Fruit fly (Drosophila melanogaster) whole organism, embryonic: Measurements from ENCODE around the gene CG11168.

ENCODE experiments used
- Adf1 ChIP-seq: fragments of 200-800 bp; sonication (Bioruptor generic); IDR thresholded peaks from 2 replicates; pipeline ENCODE4 v1.3.6; 2022; ENCODE audit warnings: missing biosample characterization, missing genetic modification characterization
- CG10267 ChIP-seq: fragments of 200-800 bp; sonication (Bioruptor generic); optimal IDR thresholded peaks from 2 replicates; lab custom pipeline; 2018; ENCODE audit warnings: missing biosample characterization, mild to moderate bottlenecking, missing genetic modification characterization, moderate library complexity
- CG10366 ChIP-seq: fragments of 200-800 bp; sonication (Bioruptor generic); IDR thresholded peaks from 2 replicates; pipeline ENCODE4 v1.3.6; 2022; ENCODE audit warnings: missing biosample characterization, missing genetic modification characterization
- CG10654 ChIP-seq: fragments of 200-800 bp; sonication (Bioruptor generic); optimal IDR thresholded peaks from 2 replicates; lab custom pipeline; 2016; ENCODE audit warnings: missing biosample characterization, missing genetic modification characterization
- CG12391 ChIP-seq: fragments of 200-800 bp; sonication (Bioruptor generic); optimal IDR thresholded peaks from 3 replicates; lab custom pipeline; 2018; ENCODE audit warnings: missing biosample characterization, mild to moderate bottlenecking, missing genetic modification characterization, moderate library complexity
- CG13424 ChIP-seq: fragments of 200-800 bp; sonication (Bioruptor generic); optimal IDR thresholded peaks from 2 replicates; lab custom pipeline; 2019; ENCODE audit warnings: missing biosample characterization, mild to moderate bottlenecking, missing genetic modification characterization, moderate library complexity
- CG15514 ChIP-seq: fragments of 200-800 bp; sonication (Bioruptor generic); optimal IDR thresholded peaks from 3 replicates; lab custom pipeline; 2017; ENCODE audit warnings: missing biosample characterization, missing genetic modification characterization, mild to moderate bottlenecking, moderate library complexity, missing genetic modification reagents
- CG15601 ChIP-seq: fragments of 200-800 bp; sonication (Bioruptor generic); optimal IDR thresholded peaks from 3 replicates; lab custom pipeline; 2019; ENCODE audit warnings: missing biosample characterization, mild to moderate bottlenecking, missing genetic modification characterization, moderate library complexity
- CG15696 ChIP-seq: fragments of 200-800 bp; sonication (Bioruptor generic); optimal IDR thresholded peaks from 2 replicates; lab custom pipeline; 2019; ENCODE audit warnings: missing biosample characterization, mild to moderate bottlenecking, missing genetic modification characterization, moderate library complexity
- CG16815 ChIP-seq: fragments of 200-800 bp; sonication (Bioruptor generic); optimal IDR thresholded peaks from 3 replicates; lab custom pipeline; 2017; ENCODE audit warnings: missing biosample characterization, mild to moderate bottlenecking, missing genetic modification characterization
- CG18011 ChIP-seq: fragments of 200-800 bp; sonication (Bioruptor generic); optimal IDR thresholded peaks from 2 replicates; lab custom pipeline; 2017; ENCODE audit warnings: missing biosample characterization, missing genetic modification characterization, mild to moderate bottlenecking, moderate library complexity, missing genotype
- CG31441 ChIP-seq: fragments of 200-800 bp; sonication (Bioruptor generic); IDR thresholded peaks from 2 replicates; pipeline ENCODE4 v1.3.6; 2022; ENCODE audit warnings: missing biosample characterization, missing genetic modification characterization
- CG34422 ChIP-seq: fragments of 200-800 bp; sonication (Bioruptor generic); IDR thresholded peaks from 3 replicates; pipeline ENCODE4 v1.3.6; 2022; ENCODE audit warnings: missing biosample characterization, missing genetic modification characterization
- CG3995 ChIP-seq: fragments of 200-800 bp; sonication (Bioruptor generic); optimal IDR thresholded peaks from 3 replicates; lab custom pipeline; 2016; ENCODE audit warnings: missing biosample characterization, missing genetic modification characterization
- CG4617 ChIP-seq: fragments of 200-800 bp; sonication (Bioruptor generic); optimal IDR thresholded peaks from 3 replicates; lab custom pipeline; 2016; ENCODE audit warnings: missing biosample characterization, missing genetic modification characterization, borderline replicate concordance
- CG6689 ChIP-seq: fragments of 200-800 bp; sonication (Bioruptor generic); IDR thresholded peaks from 2 replicates; pipeline ENCODE4 v1.3.6; 2022; ENCODE audit warnings: missing biosample characterization, missing genetic modification characterization
- CG8478 ChIP-seq: fragments of >200 bp; optimal IDR thresholded peaks from 2 replicates; lab custom pipeline; 2018
- CG9437 ChIP-seq: fragments of 200-800 bp; sonication (Bioruptor generic); optimal IDR thresholded peaks from 2 replicates; lab custom pipeline; 2018; ENCODE audit warnings: missing biosample characterization, mild to moderate bottlenecking, missing genetic modification characterization
- CG9876 ChIP-seq: fragments of 200-800 bp; sonication (Bioruptor generic); optimal IDR thresholded peaks from 2 replicates; lab custom pipeline; 2016; ENCODE audit warnings: missing biosample characterization, missing genetic modification characterization
- Chrac-16 ChIP-seq: fragments of 200-800 bp; sonication (Bioruptor generic); optimal IDR thresholded peaks from 3 replicates; lab custom pipeline; 2016; ENCODE audit warnings: missing biosample characterization, missing genetic modification characterization
- Dek ChIP-seq: fragments of 200-800 bp; sonication (Bioruptor generic); optimal IDR thresholded peaks from 3 replicates; lab custom pipeline; 2019; ENCODE audit warnings: missing biosample characterization, mild to moderate bottlenecking, missing genetic modification characterization, moderate library complexity
- Ets97D ChIP-seq: fragments of 200-800 bp; sonication (Bioruptor generic); optimal IDR thresholded peaks from 3 replicates; lab custom pipeline; 2016; ENCODE audit warnings: missing biosample characterization, missing genetic modification characterization
- HmgD ChIP-seq: fragments of 200-800 bp; sonication (Bioruptor generic); optimal IDR thresholded peaks from 3 replicates; lab custom pipeline; 2016; ENCODE audit warnings: missing biosample characterization, missing genetic modification characterization
- MBD-R2 ChIP-seq: fragments of 200-800 bp; sonication (Bioruptor generic); IDR thresholded peaks from 2 replicates; pipeline ENCODE4 v1.3.6; 2022; ENCODE audit warnings: missing biosample characterization, missing genetic modification characterization
- Med ChIP-seq: fragments of 200-800 bp; sonication (Bioruptor generic); peaks from one replicate; lab custom pipeline; 2016; ENCODE audit warnings: missing biosample characterization, missing genetic modification characterization, mild to moderate bottlenecking, inconsistent platforms, moderate library complexity
- NFAT ChIP-seq: fragments of 200-800 bp; sonication (Bioruptor generic); IDR thresholded peaks from 2 replicates; pipeline ENCODE4 v1.3.6; 2022; ENCODE audit warnings: missing biosample characterization, missing genetic modification characterization
- Pdp1 ChIP-seq, 2 experiments: fragments of 200-800 bp; sonication (Bioruptor generic); optimal IDR thresholded peaks; 3 replicates each; lab custom pipeline; 2016; ENCODE audit warnings: missing biosample characterization in 2 of 2, missing genetic modification characterization in 2 of 2, mild to moderate bottlenecking in 1 of 2, moderate library complexity in 1 of 2
- Poxn ChIP-seq: fragments of 200-800 bp; sonication (Bioruptor generic); IDR thresholded peaks from 2 replicates; pipeline ENCODE4 v1.3.6; 2022; ENCODE audit warnings: missing biosample characterization, missing genetic modification characterization
- Sry-β ChIP-seq: fragments of 200-800 bp; sonication (Bioruptor generic); optimal IDR thresholded peaks from 2 replicates; lab custom pipeline; 2018; ENCODE audit warnings: missing biosample characterization, mild to moderate bottlenecking, missing genetic modification characterization, moderate library complexity
- Vsx1 ChIP-seq: fragments of 200-800 bp; sonication (Bioruptor generic); optimal IDR thresholded peaks from 2 replicates; lab custom pipeline; 2017; ENCODE audit warnings: missing biosample characterization, mild to moderate bottlenecking, missing genetic modification characterization, missing genetic modification reagents
- amos ChIP-seq: fragments of 200-800 bp; sonication (Bioruptor generic); IDR thresholded peaks from 2 replicates; pipeline ENCODE4 v1.3.6; 2022; ENCODE audit warnings: missing biosample characterization, missing genetic modification characterization; ENCODE audit not compliant: partially characterized antibody
- bigmax ChIP-seq: fragments of 200-800 bp; sonication (Bioruptor generic); optimal IDR thresholded peaks from 2 replicates; lab custom pipeline; 2018; ENCODE audit warnings: missing biosample characterization, mild to moderate bottlenecking, missing genetic modification characterization
- chm ChIP-seq: fragments of 200-800 bp; sonication (Bioruptor generic); IDR thresholded peaks from 2 replicates; pipeline ENCODE4 v1.3.6; 2022; ENCODE audit warnings: missing biosample characterization, missing genetic modification characterization
- crp ChIP-seq, 2 experiments: fragments of 200-800 bp; sonication (Bioruptor generic); optimal IDR thresholded peaks; 2 replicates in 1 of 2; 3 replicates in 1 of 2; lab custom pipeline; 2017; ENCODE audit warnings: missing biosample characterization in 2 of 2, missing genetic modification characterization in 2 of 2, mild to moderate bottlenecking in 1 of 2, moderate library complexity in 1 of 2
- exex ChIP-seq: fragments of 200-800 bp; sonication (Bioruptor generic); optimal IDR thresholded peaks from 4 replicates; lab custom pipeline; 2018; ENCODE audit warnings: missing biosample characterization, mild to moderate bottlenecking, missing genetic modification characterization, moderate library complexity
- gfzf ChIP-seq: fragments of 200-800 bp; sonication (Bioruptor generic); optimal IDR thresholded peaks from 2 replicates; lab custom pipeline; 2016; ENCODE audit warnings: missing biosample characterization, mild to moderate bottlenecking, missing genetic modification characterization, moderate library complexity
- hb ChIP-seq: fragments of 200-800 bp; sonication (Bioruptor generic); IDR thresholded peaks from 3 replicates; pipeline ENCODE4 v1.3.6; 2022; ENCODE audit warnings: missing biosample characterization, missing genetic modification characterization; ENCODE audit not compliant: partially characterized antibody
- lov ChIP-seq, 2 experiments: fragments of 200-800 bp in 1 of 2; fragments of >200 bp in 1 of 2; sonication (Bioruptor generic) in 1 of 2; IDR thresholded peaks in 1 of 2; optimal IDR thresholded peaks in 1 of 2; 2 replicates in 1 of 2; 3 replicates in 1 of 2; pipeline versions ENCODE4 v1.3.6 to Lab custom; 2017 to 2022; ENCODE audit warnings: missing biosample characterization in 1 of 2, missing genetic modification characterization in 1 of 2
- nau ChIP-seq: fragments of 200-800 bp; sonication (Bioruptor generic); optimal IDR thresholded peaks from 3 replicates; lab custom pipeline; 2017; ENCODE audit warnings: missing biosample characterization, mild to moderate bottlenecking, missing genetic modification characterization, missing genetic modification reagents
- pum ChIP-seq: fragments of 200-800 bp; sonication (Bioruptor generic); optimal IDR thresholded peaks from 2 replicates; lab custom pipeline; 2016; ENCODE audit warnings: missing biosample characterization, missing genetic modification characterization
- pzg ChIP-seq: fragments of 200-800 bp; sonication (Bioruptor generic); optimal IDR thresholded peaks from 3 replicates; lab custom pipeline; 2018; ENCODE audit warnings: missing biosample characterization, mild to moderate bottlenecking, missing genetic modification characterization, moderate library complexity
- row ChIP-seq: fragments of 200-800 bp; sonication (Bioruptor generic); IDR thresholded peaks from 3 replicates; pipeline ENCODE4 v1.3.6; 2022; ENCODE audit warnings: missing biosample characterization, missing genetic modification characterization
- scrt ChIP-seq: fragments of 200-800 bp; sonication (Bioruptor generic); optimal IDR thresholded peaks from 2 replicates; lab custom pipeline; 2018; ENCODE audit warnings: missing biosample characterization, mild to moderate bottlenecking, missing genetic modification characterization, moderate library complexity
- stwl ChIP-seq: fragments of 200-800 bp; sonication (Bioruptor generic); optimal IDR thresholded peaks from 3 replicates; lab custom pipeline; 2018; ENCODE audit warnings: missing biosample characterization, mild to moderate bottlenecking, missing genetic modification characterization, moderate library complexity

Gene CG11168

dm6 chr3R:24924916-24925315 is 7.0 kb downstream of the CG11168 start, which contains the start of gene Trf4-2:
Gene Trf4-2 (plus strand): TSS chr3R:24925216.
- TF ChIP-seq gfzf (GFP tag; lab: Kevin White, UChicago), result peak; percentile 6
- no peak for TF ChIP-seq HmgD
- peak; percentile 67 for TF ChIP-seq stwl (tag; lab: Kevin White, UChicago)
- peak; percentile 13 for TF ChIP-seq CG10267 (tag; lab: Kevin White, UChicago)
- TF ChIP-seq, all 482 proteins: peak for 3

dm6 chr3R:24926752-24927320 is 8.9 kb downstream of the CG11168 start:
- TF ChIP-seq CG3995 (GFP tag; lab: Kevin White, UChicago), result peak; percentile 94
- no peak for TF ChIP-seq CG10366 (GFP tag; lab: Robert Waterston, UW)
- TF ChIP-seq exex (tag; lab: Kevin White, UChicago), result peak; percentile 9
- TF ChIP-seq Vsx1, result peak; percentile 80
- peak; percentile 45 for TF ChIP-seq Sry-β
- no peak for TF ChIP-seq nau
- TF ChIP-seq CG18011 (GFP tag; lab: Kevin White, UChicago), result peak; percentile 82
- TF ChIP-seq CG31441 (GFP tag; lab: Robert Waterston, UW), result peak; percentile 43

DNA sequence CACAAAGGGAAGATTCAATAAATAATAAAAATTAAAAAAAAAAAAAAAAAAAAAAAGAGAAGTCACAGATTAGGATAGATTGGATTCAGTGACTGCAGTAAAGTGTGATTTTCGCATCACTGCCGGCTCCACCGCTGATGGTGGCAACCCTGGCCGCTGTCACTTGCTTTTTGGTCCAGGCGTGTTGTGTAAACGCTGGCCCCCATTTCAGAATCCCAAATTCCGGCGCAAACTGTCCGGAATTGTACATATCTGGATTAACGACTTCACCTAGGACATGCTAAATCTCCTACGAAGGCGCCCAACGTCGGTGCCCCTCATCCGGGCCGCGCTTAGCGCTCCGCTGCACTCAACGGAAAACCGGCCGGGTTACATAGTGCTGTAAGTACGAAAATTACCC is 13.9 kb downstream of the CG11168 start, which contains the start of gene CG11771:
TSS of gene CG11771 (plus strand) at position 155 of the 400 bp plus-strand sequence.
- TF ChIP-seq CG18011 (GFP tag; lab: Kevin White, UChicago) (no peak), CG10267 (tag; lab: Kevin White, UChicago) (no peak), Pdp1 (GFP tag; optimal IDR thresholded peaks at IDR 0.05; lab: Kevin White, UChicago) (peak in 1 of 2 experiments; percentile 95), lov (optimal IDR thresholded peaks at IDR 0.05; lab: Kevin White, UChicago) (no peak), lov (GFP tag; IDR thresholded peaks at IDR 0.05; lab: Robert Waterston, UW) (0 out of 3 replicates have a peak, but pooled peaks have one; percentile 8), chm (GFP tag; lab: Robert Waterston, UW) (no peak), CG15601 (tag; lab: Kevin White, UChicago) (no peak), CG13424 (tag; lab: Kevin White, UChicago) (no peak), CG8478 (lab: Kevin White, UChicago) (no peak), CG15696 (no peak), Dek (tag; lab: Kevin White, UChicago) (no peak), NFAT (GFP tag; lab: Robert Waterston, UW) (peak; percentile 10; the same call in 1 of the 2 replicates), bigmax (no peak), CG15514 (peak; percentile 24), amos (GFP tag; lab: Robert Waterston, UW) (no peak), pum (GFP tag; lab: Kevin White, UChicago) (no peak), Poxn (GFP tag; lab: Robert Waterston, UW) (no peak), CG34422 (GFP tag; lab: Robert Waterston, UW) (peak; percentile 37; the same call in 1 of the 3 replicates), scrt (GFP tag; lab: Kevin White, UChicago) (no peak), MBD-R2 (peak; percentile 89), hb (GFP tag; lab: Robert Waterston, UW) (no peak), pzg (GFP tag; lab: Kevin White, UChicago) (peak; percentile 29), CG6689 (GFP tag; lab: Robert Waterston, UW) (no peak), CG10654 (GFP tag; lab: Kevin White, UChicago) (no peak), CG3995 (GFP tag; lab: Kevin White, UChicago) (peak; percentile 97), Med (GFP tag; lab: Kevin White, UChicago) (peak; percentile 58), Adf1 (no peak), CG16815 (no peak), Ets97D (GFP tag; lab: Kevin White, UChicago) (no peak), Chrac-16 (GFP tag; lab: Kevin White, UChicago) (no peak), crp (GFP tag; optimal IDR thresholded peaks at IDR 0.05; lab: Kevin White, UChicago) (no peak), CG4617 (GFP tag; lab: Kevin White, UChicago) (peak; percentile 32), CG12391 (tag; lab: Kevin White, UChicago) (no peak), CG9437 (GFP tag; lab: Kevin White, UChicago) (no peak), CG31441 (GFP tag; lab: Robert Waterston, UW) (0 out of 2 replicates have a peak, but pooled peaks have one; percentile 33), row (GFP tag; lab: Robert Waterston, UW) (peak; percentile 50; the same call in 2 of the 3 replicates), CG9876 (no peak)
